Worm (Caenorhabditis elegans) whole organism, L4 larva: ENCODE measurements around the gene C07A9.10.

Experiments used
- D1046.2 ChIP-seq: fragments of 200-800 bp; sonication (Bioruptor generic); IDR thresholded peaks from 2 replicates; pipeline ENCODE4 v1.3.6; 2022; ENCODE audit warnings: missing genetic modification characterization, missing compliant biosample characterization
- F26F4.8 ChIP-seq: fragments of 200-800 bp; sonication (Bioruptor generic); conservative IDR thresholded peaks from 2 replicates; pipeline ENCODE4 v1.3.6; 2022; ENCODE audit warnings: missing genetic modification characterization, missing compliant biosample characterization
- R02D3.7 ChIP-seq: fragments of 150-350 bp; sonication (generic microtip); optimal IDR thresholded peaks from 3 replicates; lab custom pipeline; 2014; ENCODE audit warnings: missing biosample characterization, missing genetic modification characterization
- T20F7.1 ChIP-seq: fragments of 200-800 bp; sonication (Bioruptor generic); optimal IDR thresholded peaks from 2 replicates; lab custom pipeline; 2018; ENCODE audit warnings: mild to moderate bottlenecking, missing genetic modification characterization, missing compliant biosample characterization
- ZK546.5 ChIP-seq, 2 experiments: sonication (generic microtip); optimal IDR thresholded peaks; 2 replicates each; lab custom pipeline; 2017; ENCODE audit warnings: missing biosample characterization in 2 of 2, missing genetic modification characterization in 2 of 2
- aha-1 ChIP-seq: fragments of 150-350 bp; peaks from one replicate; lab custom pipeline; 2014; ENCODE audit warnings: missing biosample characterization, missing genetic modification characterization
- ceh-28 ChIP-seq: fragments of 150-350 bp; optimal IDR thresholded peaks from 2 replicates; lab custom pipeline; 2014; ENCODE audit warnings: missing biosample characterization, missing genetic modification reagents, missing genetic modification characterization
- ceh-82 ChIP-seq: sonication (generic microtip); optimal IDR thresholded peaks from 2 replicates; lab custom pipeline; 2017; ENCODE audit warnings: missing biosample characterization, missing genetic modification characterization
- ces-1 ChIP-seq: fragments of 150-350 bp; sonication (generic microtip); optimal IDR thresholded peaks from 4 replicates; lab custom pipeline; 2014; ENCODE audit warnings: missing biosample characterization, missing genetic modification reagents, missing genetic modification characterization
- cey-2 ChIP-seq: sonication (generic microtip); optimal IDR thresholded peaks from 3 replicates; lab custom pipeline; 2017; ENCODE audit warnings: missing genetic modification characterization, mild to moderate bottlenecking, missing compliant biosample characterization, antibody characterized with exemption, borderline replicate concordance; ENCODE audit not compliant: insufficient read depth
- daf-16 ChIP-seq, 3 experiments: sonication (generic microtip); optimal IDR thresholded peaks; 2 replicates each; lab custom pipeline; 2016 to 2017; ENCODE audit warnings: missing genetic modification characterization in 3 of 3, missing genetic modification reagents in 3 of 3, mild to moderate bottlenecking in 2 of 3, missing compliant biosample characterization in 2 of 3, missing biosample characterization in 1 of 3, moderate library complexity in 1 of 3
- daf-8 ChIP-seq: fragments of 200-800 bp; sonication (Bioruptor generic); IDR thresholded peaks from 2 replicates; pipeline ENCODE4 v1.3.6; 2022; ENCODE audit warnings: missing genetic modification characterization, missing compliant biosample characterization
- dmd-6 ChIP-seq: fragments of 200-800 bp; sonication (Bioruptor generic); IDR thresholded peaks from 2 replicates; pipeline ENCODE4 v1.3.6; 2022; ENCODE audit warnings: missing genetic modification reagents, missing genetic modification characterization, missing compliant biosample characterization
- dve-1 ChIP-seq: sonication (generic microtip); optimal IDR thresholded peaks from 2 replicates; lab custom pipeline; 2017; ENCODE audit warnings: antibody characterized with exemption, mild to moderate bottlenecking, missing genetic modification characterization, missing compliant biosample characterization; ENCODE audit not compliant: insufficient read depth
- egl-27 ChIP-seq: sonication (generic microtip); optimal IDR thresholded peaks from 3 replicates; lab custom pipeline; 2017; ENCODE audit warnings: missing biosample characterization, missing genetic modification reagents, missing genetic modification characterization
- hlh-11 ChIP-seq: fragments of 200-800 bp; sonication (Bioruptor generic); optimal IDR thresholded peaks from 2 replicates; lab custom pipeline; 2018; ENCODE audit warnings: mild to moderate bottlenecking, missing genetic modification characterization, missing compliant biosample characterization
- hlh-30 ChIP-seq: sonication (generic microtip); optimal IDR thresholded peaks from 2 replicates; lab custom pipeline; 2017; ENCODE audit warnings: antibody characterized with exemption, mild to moderate bottlenecking, missing genetic modification characterization, missing compliant biosample characterization; ENCODE audit not compliant: insufficient read depth
- jun-1 ChIP-seq: fragments of 150-350 bp; optimal IDR thresholded peaks from 2 replicates; lab custom pipeline; 2014; ENCODE audit warnings: missing biosample characterization, missing genetic modification reagents, missing genetic modification characterization
- lin-1 ChIP-seq: fragments of 200-800 bp; sonication (Bioruptor generic); IDR thresholded peaks from 2 replicates; pipeline ENCODE4 v1.3.6; 2022; ENCODE audit warnings: missing genetic modification reagents, missing genetic modification characterization, missing compliant biosample characterization
- lin-38 ChIP-seq: fragments of 200-800 bp; sonication (Bioruptor generic); IDR thresholded peaks from 2 replicates; pipeline ENCODE4 v1.3.6; 2022; ENCODE audit warnings: missing genetic modification reagents, missing genetic modification characterization, missing compliant biosample characterization
- lin-39 ChIP-seq: fragments of 150-350 bp; optimal IDR thresholded peaks from 2 replicates; lab custom pipeline; 2014; ENCODE audit warnings: missing biosample characterization, missing genetic modification reagents, missing genetic modification characterization
- lir-3 ChIP-seq: sonication (generic microtip); optimal IDR thresholded peaks from 2 replicates; lab custom pipeline; 2016; ENCODE audit warnings: mild to moderate bottlenecking, missing genetic modification characterization, missing compliant biosample characterization
- lsy-2 ChIP-seq, 2 experiments: fragments of 150-350 bp in 1 of 2; sonication (generic microtip) in 1 of 2; optimal IDR thresholded peaks; 2 replicates each; lab custom pipeline; 2014 to 2017; ENCODE audit warnings: missing biosample characterization in 2 of 2, missing genetic modification characterization in 2 of 2
- mdl-1 ChIP-seq, 2 experiments: fragments of 150-350 bp in 1 of 2; sonication (generic microtip) in 1 of 2; optimal IDR thresholded peaks; 2 replicates each; lab custom pipeline; 2014 to 2017; ENCODE audit warnings: missing biosample characterization in 2 of 2, missing genetic modification characterization in 2 of 2
- mdt-29 ChIP-seq: fragments of 200-800 bp; sonication (Bioruptor generic); IDR thresholded peaks from 2 replicates; pipeline ENCODE4 v1.3.6; 2022; ENCODE audit warnings: missing genetic modification reagents, missing genetic modification characterization, missing compliant biosample characterization
- mes-2 ChIP-seq: sonication (generic microtip); optimal IDR thresholded peaks from 2 replicates; lab custom pipeline; 2016; ENCODE audit warnings: missing genotype, mild to moderate bottlenecking, missing genetic modification characterization, missing compliant biosample characterization; ENCODE audit not compliant: poor library complexity, severe bottlenecking
- nhr-10 ChIP-seq: fragments of 150-350 bp; optimal IDR thresholded peaks from 2 replicates; lab custom pipeline; 2014; ENCODE audit warnings: missing biosample characterization, missing genetic modification characterization
- nhr-102 ChIP-seq: sonication (generic microtip); optimal IDR thresholded peaks from 2 replicates; lab custom pipeline; 2016; ENCODE audit warnings: mild to moderate bottlenecking, missing genetic modification characterization, moderate library complexity, missing compliant biosample characterization
- nhr-237 ChIP-seq: sonication (generic microtip); optimal IDR thresholded peaks from 2 replicates; lab custom pipeline; 2017; ENCODE audit warnings: missing biosample characterization, missing genetic modification characterization
- nhr-25 ChIP-seq: sonication (generic microtip); optimal IDR thresholded peaks from 2 replicates; lab custom pipeline; 2017; ENCODE audit warnings: missing genetic modification characterization, mild to moderate bottlenecking, missing compliant biosample characterization, antibody characterized with exemption, moderate library complexity, borderline replicate concordance; ENCODE audit not compliant: insufficient read depth
- nhr-28 ChIP-seq: fragments of 150-350 bp; optimal IDR thresholded peaks from 2 replicates; lab custom pipeline; 2014; ENCODE audit warnings: missing biosample characterization, missing genetic modification characterization
- nhr-48 ChIP-seq: sonication (generic microtip); optimal IDR thresholded peaks from 2 replicates; lab custom pipeline; 2016; ENCODE audit warnings: mild to moderate bottlenecking, missing genetic modification characterization, missing compliant biosample characterization
- nhr-6 ChIP-seq: fragments of 150-350 bp; optimal IDR thresholded peaks from 2 replicates; lab custom pipeline; 2014; ENCODE audit warnings: missing biosample characterization, missing genetic modification characterization
- nhr-77 ChIP-seq: fragments of 150-350 bp; optimal IDR thresholded peaks from 2 replicates; lab custom pipeline; 2014; ENCODE audit warnings: missing biosample characterization, missing genetic modification characterization
- php-3 ChIP-seq: fragments of 200-800 bp; sonication (Bioruptor generic); IDR thresholded peaks from 2 replicates; pipeline ENCODE4 v1.3.6; 2022; ENCODE audit warnings: missing genetic modification reagents, missing genetic modification characterization, missing compliant biosample characterization
- pqm-1 ChIP-seq: sonication (generic microtip); optimal IDR thresholded peaks from 2 replicates; lab custom pipeline; 2017; ENCODE audit warnings: missing biosample characterization, missing genetic modification characterization
- set-16 ChIP-seq: fragments of 200-800 bp; sonication (Bioruptor generic); IDR thresholded peaks from 2 replicates; pipeline ENCODE4 v1.3.6; 2022; ENCODE audit warnings: missing genetic modification reagents, missing genetic modification characterization, missing compliant biosample characterization
- spr-3 ChIP-seq: fragments of 200-800 bp; sonication (Bioruptor generic); optimal IDR thresholded peaks from 2 replicates; lab custom pipeline; 2018; ENCODE audit warnings: mild to moderate bottlenecking, missing genetic modification characterization, missing compliant biosample characterization
- tag-97 ChIP-seq: fragments of 200-800 bp; sonication (Bioruptor generic); IDR thresholded peaks from 2 replicates; pipeline ENCODE4 v1.3.6; 2022; ENCODE audit warnings: missing genetic modification characterization, missing compliant biosample characterization
- tra-1 ChIP-seq: fragments of 200-800 bp; sonication (Bioruptor generic); IDR thresholded peaks from 2 replicates; pipeline ENCODE4 v1.3.6; 2022; ENCODE audit warnings: missing genetic modification reagents, missing genetic modification characterization, missing compliant biosample characterization
- unc-39 ChIP-seq: sonication (generic microtip); optimal IDR thresholded peaks from 2 replicates; lab custom pipeline; 2017; ENCODE audit warnings: missing biosample characterization, missing genetic modification characterization
- zag-1 ChIP-seq: fragments of 150-350 bp; optimal IDR thresholded peaks from 2 replicates; lab custom pipeline; 2014; ENCODE audit warnings: missing biosample characterization, missing genetic modification characterization
- zfp-2 ChIP-seq: sonication (generic microtip); optimal IDR thresholded peaks from 2 replicates; lab custom pipeline; 2016; ENCODE audit warnings: mild to moderate bottlenecking, missing genetic modification characterization, missing compliant biosample characterization
- zfp-3 ChIP-seq: fragments of 200-800 bp; sonication (Bioruptor generic); conservative IDR thresholded peaks from 2 replicates; pipeline ENCODE4 v1.3.6; 2022; ENCODE audit warnings: missing genetic modification reagents, missing genetic modification characterization, missing compliant biosample characterization
- zip-11 ChIP-seq: fragments of 200-800 bp; sonication (Bioruptor generic); IDR thresholded peaks from 2 replicates; pipeline ENCODE4 v1.3.6; 2022; ENCODE audit warnings: missing genetic modification characterization, missing compliant biosample characterization
- ztf-7 ChIP-seq: fragments of 150-350 bp; optimal IDR thresholded peaks from 2 replicates; lab custom pipeline; 2014; ENCODE audit warnings: missing biosample characterization, missing genetic modification characterization

Gene C07A9.10

DNA sequence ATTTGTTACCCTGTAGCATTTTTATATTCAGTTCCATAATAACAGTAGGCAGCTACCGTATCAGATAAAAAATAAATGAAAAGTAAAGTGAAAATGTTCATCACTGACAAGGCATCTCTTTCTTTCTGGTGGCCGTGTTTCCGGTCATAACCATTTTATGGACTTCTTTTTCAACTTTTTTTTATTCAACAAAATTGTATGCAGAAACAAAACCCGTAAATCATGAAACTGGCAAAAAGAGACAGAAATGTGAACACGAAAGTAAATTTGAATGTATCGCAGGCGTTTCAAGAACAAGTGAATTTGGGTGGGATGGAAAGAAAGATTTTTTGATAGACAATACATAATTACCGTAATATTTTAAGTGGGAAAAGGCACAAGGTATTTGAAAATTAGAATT is 39.3 kb upstream of the C07A9.10 start, which contains the start of gene clec-162:
Gene clec-162, minus strand, starts transcription at position 101 of the 400 bp plus-strand sequence.
- TF ChIP-seq tag-97 (GFP tag; lab: Robert Waterston, UW) (no peak), php-3 (GFP tag; lab: Robert Waterston, UW) (no peak), ZK546.5 (tag; optimal IDR thresholded peaks at IDR 0.05; lab: Kevin White, UChicago) (no peak), zag-1 (tag; lab: Kevin White, UChicago) (no peak), nhr-102 (no peak), aha-1 (tag; lab: Kevin White, UChicago) (no peak), zfp-3 (GFP tag; lab: Robert Waterston, UW) (no peak), ztf-7 (tag; lab: Kevin White, UChicago) (no peak), zfp-2 (no peak), lir-3 (tag; lab: Kevin White, UChicago) (no peak), set-16 (GFP tag; lab: Robert Waterston, UW) (no peak), nhr-6 (tag; lab: Kevin White, UChicago) (no peak), mdl-1 (tag; optimal IDR thresholded peaks at IDR 0.05; lab: Kevin White, UChicago) (no peak)

DNA sequence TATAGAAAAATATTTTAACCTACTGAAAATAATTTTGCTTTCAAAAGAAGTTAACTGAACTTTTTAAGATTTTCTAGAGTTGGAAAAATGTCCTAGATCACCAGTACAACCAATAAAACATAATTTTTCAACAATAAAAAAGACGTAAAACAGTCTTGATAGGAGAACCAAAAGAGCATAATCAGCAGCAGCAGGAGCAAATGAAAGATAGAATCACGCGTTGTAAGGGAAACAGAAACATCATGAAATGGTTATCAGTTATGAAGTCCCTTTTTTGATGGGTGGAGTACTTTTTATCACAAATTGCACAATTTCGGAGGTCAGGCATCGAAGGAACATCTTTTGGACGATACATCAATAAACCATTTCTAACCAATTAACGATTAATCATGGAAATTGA is 36.1 kb upstream of the C07A9.10 start:
- TF ChIP-seq mdt-29 (GFP tag; lab: Robert Waterston, UW) (no peak), lin-39 (tag; lab: Kevin White, UChicago) (no peak), daf-8 (no peak), jun-1 (tag; lab: Kevin White, UChicago) (no peak), mdl-1 (tag; optimal IDR thresholded peaks at IDR 0.05; lab: Kevin White, UChicago) (peak in 1 of 2 experiments; percentile 34), set-16 (GFP tag; lab: Robert Waterston, UW) (no peak), F26F4.8 (GFP tag; lab: Robert Waterston, UW) (no peak), nhr-102 (peak; percentile 13), egl-27 (tag; lab: Kevin White, UChicago) (no peak), hlh-30 (tag; lab: Kevin White, UChicago) (peak; percentile 36), dve-1 (peak; percentile 73), nhr-28 (tag; lab: Kevin White, UChicago) (peak; percentile 95), dmd-6 (GFP tag; lab: Robert Waterston, UW) (peak; percentile 91), nhr-25 (tag; lab: Kevin White, UChicago) (no peak), tra-1 (GFP tag; lab: Robert Waterston, UW) (0 out of 2 replicates have a peak, but pooled peaks have one; percentile 56), hlh-11 (peak; percentile 84), pqm-1 (tag; lab: Kevin White, UChicago) (peak; percentile 98), daf-16 (GFP tag; optimal IDR thresholded peaks at IDR 0.05; lab: Kevin White, UChicago) (no peak), daf-16 (tag; optimal IDR thresholded peaks at IDR 0.05; lab: Kevin White, UChicago) (peak; percentile 89), php-3 (GFP tag; lab: Robert Waterston, UW) (peak; percentile 94), nhr-77 (tag; lab: Kevin White, UChicago) (peak; percentile 77), nhr-48 (tag; lab: Kevin White, UChicago) (peak; percentile 27), ceh-82 (tag; lab: Kevin White, UChicago) (no peak)

DNA sequence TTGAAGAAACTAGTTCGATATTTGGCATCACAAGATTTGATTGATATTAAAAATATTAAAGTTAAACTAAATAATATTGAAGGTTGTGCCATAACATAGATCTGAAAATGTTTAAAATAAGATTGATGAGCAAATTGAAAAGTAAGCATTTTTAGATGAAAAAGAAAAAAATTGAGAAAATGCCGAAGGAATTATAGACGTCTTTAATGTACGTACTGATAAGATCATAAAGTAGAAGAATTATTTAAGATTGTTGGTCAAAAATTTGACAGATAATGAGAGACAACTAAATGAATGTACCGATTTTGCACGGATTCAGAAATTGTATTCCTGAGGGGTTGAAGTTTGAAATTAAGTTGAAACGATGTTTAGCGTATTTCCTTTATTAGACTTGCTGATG is 34.3 kb upstream of the C07A9.10 start, which contains the start of gene ncx-7:
Gene ncx-7, minus strand, starts transcription at position 101 of the 400 bp plus-strand sequence.
- TF ChIP-seq ces-1 (GFP tag; lab: Kevin White, UChicago) = no peak
- peak; percentile 6 for TF ChIP-seq pqm-1 (tag; lab: Kevin White, UChicago)
- no peak for TF ChIP-seq cey-2 (tag; lab: Kevin White, UChicago)
- TF ChIP-seq T20F7.1 = no peak
- TF ChIP-seq ceh-28 = no peak

DNA sequence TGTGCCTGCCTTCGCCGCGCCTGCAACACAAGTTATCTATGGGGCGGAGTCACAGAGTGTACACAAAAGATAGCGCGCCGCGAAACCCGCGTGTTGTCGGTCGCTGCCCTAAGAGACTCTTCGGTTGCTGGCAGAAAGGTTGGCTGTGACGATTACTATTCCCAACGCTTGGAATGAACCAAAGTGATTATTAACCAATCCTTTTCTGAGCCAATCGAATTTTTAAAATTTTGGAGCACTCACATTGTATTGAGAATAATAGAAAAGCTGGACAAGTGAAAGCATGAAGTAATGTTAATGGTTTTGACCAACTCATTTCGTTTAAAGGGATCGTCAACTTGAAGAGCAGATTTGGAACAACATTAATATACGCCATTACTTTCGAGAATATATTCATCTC is 31.4 kb upstream of the C07A9.10 start:
- TF ChIP-seq lin-1 (GFP tag; lab: Robert Waterston, UW) (peak; percentile 82; the same call in 1 of the 2 replicates), lsy-2 (tag; optimal IDR thresholded peaks at IDR 0.05; lab: Kevin White, UChicago) (peak in 1 of 2 experiments; percentile 73), lin-38 (GFP tag; lab: Robert Waterston, UW) (peak; percentile 67), zfp-3 (GFP tag; lab: Robert Waterston, UW) (no peak), R02D3.7 (tag; lab: Kevin White, UChicago) (no peak), mes-2 (tag; lab: Kevin White, UChicago) (peak; percentile 89), ces-1 (GFP tag; lab: Kevin White, UChicago) (no peak), unc-39 (tag; lab: Kevin White, UChicago) (no peak), spr-3 (no peak), nhr-237 (tag; lab: Kevin White, UChicago) (no peak), nhr-10 (tag; lab: Kevin White, UChicago) (no peak), D1046.2 (GFP tag; lab: Robert Waterston, UW) (no peak), zip-11 (GFP tag; lab: Robert Waterston, UW) (no peak)
